Fruit fly (Drosophila melanogaster): ENCODE results near the gene CG12990.

The CG12990 gene

dm6 chrX:17677953-17678668, 6.4 kb upstream of the CG12990 start (continued):
- TF ChIP-seq CG8632 (GFP tag; optimal IDR thresholded peaks at IDR 0.05) (peak; percentile 48), CG6276 (GFP tag; optimal IDR thresholded peaks at IDR 0.05) (no peak), eg (GFP tag; IDR thresholded peaks at IDR 0.05) (peak; percentile 62; the same call in 1 of the 3 replicates), Hr38 (GFP tag; optimal IDR thresholded peaks at IDR 0.05) (no peak), acj6 (GFP tag; optimal IDR thresholded peaks at IDR 0.05) (peak; percentile 50), CG6808 (GFP tag; optimal IDR thresholded peaks at IDR 0.05) (peak; percentile 43), esn (GFP tag; optimal IDR thresholded peaks at IDR 0.05) (peak; percentile 65), Eip93F (GFP tag; optimal IDR thresholded peaks at IDR 0.05) (no peak), CG10631 (GFP tag; optimal IDR thresholded peaks at IDR 0.05) (peak; percentile 57), dsx (GFP tag; optimal IDR thresholded peaks at IDR 0.05; ENCODE audit: poor library complexity, severe bottlenecking) (peak; percentile 18), dac (GFP tag; optimal IDR thresholded peaks at IDR 0.05) (no peak), Eip75B (GFP tag; optimal IDR thresholded peaks at IDR 0.05) (peak; percentile 68), pdm3 (GFP tag; optimal IDR thresholded peaks at IDR 0.05) (peak; percentile 51), CG11902 (GFP tag; optimal IDR thresholded peaks at IDR 0.05) (peak; percentile 48), lz (GFP tag; optimal IDR thresholded peaks at IDR 0.05) (peak; percentile 43), CG6163 (GFP tag; IDR thresholded peaks at IDR 0.05) (peak; percentile 53; the same call in 1 of the 3 replicates), fkh (GFP tag; optimal IDR thresholded peaks at IDR 0.05) (no peak), CG32006 (GFP tag; optimal IDR thresholded peaks at IDR 0.05) (peak; percentile 66), CG4318 (GFP tag; optimal IDR thresholded peaks at IDR 0.05) (peak; percentile 17), vri (GFP tag; optimal IDR thresholded peaks at IDR 0.05) (no peak), ss (GFP tag; optimal IDR thresholded peaks at IDR 0.05) (peak; percentile 17 to 30)

- TF ChIP-seq CG32006 (GFP tag; optimal IDR thresholded peaks at IDR 0.05) (no peak), vri (GFP tag; optimal IDR thresholded peaks at IDR 0.05) (peak; percentile 88)
These were observed 12.6 kb downstream of the CG12990 start for dm6 chrX:17659119-17659452.

- no peak for TF ChIP-seq pdm3 (GFP tag; optimal IDR thresholded peaks at IDR 0.05)
- TF ChIP-seq fkh (GFP tag; optimal IDR thresholded peaks at IDR 0.05) = peak; percentile 72
- peak; percentile 51 for TF ChIP-seq Eip78C (GFP tag)
- TF ChIP-seq CG10631 (GFP tag; optimal IDR thresholded peaks at IDR 0.05) = no peak
- TF ChIP-seq Ets21C (GFP tag; optimal IDR thresholded peaks at IDR 0.05) = no peak
- no peak for TF ChIP-seq CG6792 (GFP tag; optimal IDR thresholded peaks at IDR 0.05)
- TF ChIP-seq topi (GFP tag; optimal IDR thresholded peaks at IDR 0.05) = no peak
- no peak for TF ChIP-seq cyc (GFP tag; optimal IDR thresholded peaks at IDR 0.05)
- no peak for TF ChIP-seq Sox14 (GFP tag; optimal IDR thresholded peaks at IDR 0.05)
- TF ChIP-seq CG32006 (GFP tag; optimal IDR thresholded peaks at IDR 0.05) = no peak
- TF ChIP-seq svp (GFP tag) = peak; percentile 84
- TF ChIP-seq CG7368 (GFP tag; optimal IDR thresholded peaks at IDR 0.05) = no peak
- TF ChIP-seq CG6163 (GFP tag; IDR thresholded peaks at IDR 0.05) = 0 out of 3 replicates have a peak, but pooled peaks have one; percentile 25
- no peak for TF ChIP-seq eg (GFP tag; IDR thresholded peaks at IDR 0.05)
- TF ChIP-seq Ets96B (tag; optimal IDR thresholded peaks at IDR 0.05) = no peak
- no peak for TF ChIP-seq CG6808 (GFP tag; optimal IDR thresholded peaks at IDR 0.05)
- TF ChIP-seq CG15336 (GFP tag; IDR thresholded peaks at IDR 0.05) = peak; percentile 28; the same call in 1 of the 2 replicates
- no peak for TF ChIP-seq CG6854 (GFP tag; optimal IDR thresholded peaks at IDR 0.05)
- TF ChIP-seq Lpt (GFP tag; optimal IDR thresholded peaks at IDR 0.05) = peak; percentile 72
- no peak for TF ChIP-seq CG11902 (GFP tag; optimal IDR thresholded peaks at IDR 0.05)
- peak; percentile 30; the same call in 1 of the 3 replicates for TF ChIP-seq CG8119 (GFP tag; IDR thresholded peaks at IDR 0.05)
These were observed 13.2 kb downstream of the CG12990 start for dm6 chrX:17658207-17659118.

Data from whole organism, prepupa.